Worm (Caenorhabditis elegans): Measurements from ENCODE around the gene F55B11.7.

DNA sequence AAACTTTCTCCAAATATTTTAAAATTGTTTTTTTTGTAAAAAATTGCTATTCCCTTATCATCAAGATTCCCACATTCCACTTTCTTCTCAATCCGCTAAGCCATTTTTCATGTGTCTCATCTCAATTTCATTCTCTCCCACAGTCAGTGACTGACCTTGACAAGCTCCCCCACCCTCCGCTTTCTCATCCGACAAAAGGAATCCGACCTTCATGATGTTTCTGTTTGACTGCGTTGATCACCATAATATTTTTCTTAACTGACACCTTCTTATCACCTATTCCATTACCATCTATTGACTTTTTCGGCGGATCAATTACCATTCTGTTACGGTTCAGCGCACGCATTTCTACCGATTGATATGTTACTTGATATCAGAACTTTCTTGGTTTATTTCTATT lies 32.8 kb downstream of the F55B11.7 start:
- no peak for TF ChIP-seq attf-3 (GFP tag; conservative IDR thresholded peaks at IDR 0.05)
- no peak for TF ChIP-seq ztf-22 (GFP tag; optimal IDR thresholded peaks at IDR 0.05)
- TF ChIP-seq F57C9.4 (tag; optimal IDR thresholded peaks at IDR 0.05): no peak
- TF ChIP-seq zim-3 (tag; optimal IDR thresholded peaks at IDR 0.05): no peak
- TF ChIP-seq dpff-1 (tag; optimal IDR thresholded peaks at IDR 0.05): no peak
- TF ChIP-seq akir-1 (GFP tag; optimal IDR thresholded peaks at IDR 0.05): no peak
- TF ChIP-seq nfya-1 (tag; optimal IDR thresholded peaks at IDR 0.05; ENCODE audit: borderline replicate concordance, insufficient read depth): no peak
- TF ChIP-seq athp-1 (tag; optimal IDR thresholded peaks at IDR 0.05): no peak
- no peak for TF ChIP-seq snpc-4 (GFP tag; optimal IDR thresholded peaks at IDR 0.05)
- TF ChIP-seq snpc-4 (tag; optimal IDR thresholded peaks at IDR 0.05): no peak
- TF ChIP-seq hrde-1 (tag; optimal IDR thresholded peaks at IDR 0.05; ENCODE audit: borderline replicate concordance): no peak
- TF ChIP-seq T07F8.4 (tag; optimal IDR thresholded peaks at IDR 0.05): no peak
- no peak for TF ChIP-seq aptf-3 (GFP tag; IDR thresholded peaks at IDR 0.05)
- TF ChIP-seq ama-1 (optimal IDR thresholded peaks at IDR 0.05): no peak
- TF ChIP-seq ama-1 (GFP tag; optimal IDR thresholded peaks at IDR 0.05): no peak
- TF ChIP-seq ekl-4 (GFP tag; IDR thresholded peaks at IDR 0.05): no peak
